Worm (Caenorhabditis elegans) whole organism, young adult: ENCODE measurements around the gene C35B1.5.

Experiments used
- D2030.7 ChIP-seq: fragments of 200-800 bp; sonication (Bioruptor generic); IDR thresholded peaks from 2 replicates; pipeline ENCODE4 v1.3.6; 2022; ENCODE audit warnings: missing genetic modification reagents, missing genetic modification characterization, missing compliant biosample characterization
- F10E7.11 ChIP-seq: sonication (generic microtip); optimal IDR thresholded peaks from 2 replicates; lab custom pipeline; 2017; ENCODE audit warnings: mild to moderate bottlenecking, missing genetic modification characterization, moderate library complexity, missing compliant biosample characterization
- F23B12.7 ChIP-seq: sonication (generic microtip); optimal IDR thresholded peaks from 2 replicates; lab custom pipeline; 2017; ENCODE audit warnings: missing genetic modification characterization, mild to moderate bottlenecking, missing compliant biosample characterization, antibody characterized with exemption, moderate library complexity; ENCODE audit not compliant: insufficient read depth
- F49E8.2 ChIP-seq: sonication (generic microtip); optimal IDR thresholded peaks from 3 replicates; lab custom pipeline; 2017; ENCODE audit warnings: missing genetic modification characterization, mild to moderate bottlenecking, missing compliant biosample characterization, antibody characterized with exemption, moderate library complexity; ENCODE audit not compliant: insufficient read depth
- F52B5.7 ChIP-seq: sonication (generic microtip); optimal IDR thresholded peaks from 2 replicates; lab custom pipeline; 2016; ENCODE audit warnings: mild to moderate bottlenecking, missing genetic modification characterization, missing compliant biosample characterization
- F55B11.4 ChIP-seq: sonication (generic microtip); optimal IDR thresholded peaks from 2 replicates; lab custom pipeline; 2016; ENCODE audit warnings: missing compliant biosample characterization, missing genetic modification characterization, borderline replicate concordance; ENCODE audit not compliant: insufficient read depth
- F57A8.1 ChIP-seq: fragments of 200-800 bp; sonication (Bioruptor generic); optimal IDR thresholded peaks from 2 replicates; lab custom pipeline; 2018; ENCODE audit warnings: mild to moderate bottlenecking, missing genetic modification characterization, moderate library complexity, missing compliant biosample characterization
- K12H6.12 ChIP-seq: fragments of 200-800 bp; sonication (Bioruptor generic); optimal IDR thresholded peaks from 2 replicates; lab custom pipeline; 2018; ENCODE audit warnings: mild to moderate bottlenecking, missing genetic modification characterization, missing compliant biosample characterization
- Y53G8AR.9 ChIP-seq: fragments of 200-800 bp; sonication (Bioruptor generic); conservative IDR thresholded peaks from 2 replicates; pipeline ENCODE4 v1.3.6; 2022; ENCODE audit warnings: missing genetic modification reagents, missing genetic modification characterization, missing compliant biosample characterization
- Y67H2A.10 ChIP-seq: fragments of 200-800 bp; sonication (Bioruptor generic); conservative IDR thresholded peaks from 2 replicates; pipeline ENCODE4 v1.3.6; 2022; ENCODE audit warnings: missing genetic modification reagents, missing genetic modification characterization, missing compliant biosample characterization
- Y79H2A.3 ChIP-seq: fragments of 200-800 bp; sonication (Bioruptor generic); conservative IDR thresholded peaks from 2 replicates; pipeline ENCODE4 v1.3.6; 2022; ENCODE audit warnings: missing genetic modification reagents, missing genetic modification characterization, missing compliant biosample characterization
- ZK185.1 ChIP-seq: sonication (generic microtip); optimal IDR thresholded peaks from 2 replicates; lab custom pipeline; 2016; ENCODE audit warnings: mild to moderate bottlenecking, missing genetic modification characterization, missing compliant biosample characterization; ENCODE audit not compliant: poor library complexity, severe bottlenecking
- ama-1 ChIP-seq, 3 experiments: fragments of 150-350 bp in 1 of 3; sonication (generic microtip) in 2 of 3; optimal IDR thresholded peaks; 2 replicates each; lab custom pipeline; 2014 to 2018; ENCODE audit warnings: missing biosample characterization in 2 of 3, missing genetic modification characterization in 2 of 3, missing genetic modification reagents in 2 of 3
- aptf-2 ChIP-seq: fragments of 200-800 bp; sonication (Bioruptor generic); conservative IDR thresholded peaks from 2 replicates; pipeline ENCODE4 v1.3.6; 2022; ENCODE audit warnings: missing genetic modification reagents, missing genetic modification characterization, missing compliant biosample characterization
- atf-7 ChIP-seq: sonication (generic microtip); optimal IDR thresholded peaks from 2 replicates; lab custom pipeline; 2017; ENCODE audit warnings: mild to moderate bottlenecking, missing genetic modification characterization, missing compliant biosample characterization
- athp-1 ChIP-seq: sonication (generic microtip); optimal IDR thresholded peaks from 2 replicates; lab custom pipeline; 2017; ENCODE audit warnings: mild to moderate bottlenecking, missing genetic modification characterization, missing compliant biosample characterization
- attf-5 ChIP-seq: fragments of 200-800 bp; sonication (Bioruptor generic); optimal IDR thresholded peaks from 2 replicates; lab custom pipeline; 2018; ENCODE audit warnings: mild to moderate bottlenecking, missing genetic modification characterization, missing compliant biosample characterization
- ceh-100 ChIP-seq: fragments of 200-800 bp; sonication (Bioruptor generic); IDR thresholded peaks from 2 replicates; pipeline ENCODE4 v1.3.6; 2022; ENCODE audit warnings: missing genetic modification reagents, missing genetic modification characterization, missing compliant biosample characterization
- ceh-27 ChIP-seq: fragments of 200-800 bp; sonication (Bioruptor generic); optimal IDR thresholded peaks from 2 replicates; lab custom pipeline; 2018; ENCODE audit warnings: mild to moderate bottlenecking, missing genetic modification characterization, moderate library complexity, missing compliant biosample characterization
- ceh-58 ChIP-seq: fragments of 200-800 bp; sonication (Bioruptor generic); IDR thresholded peaks from 2 replicates; pipeline ENCODE4 v1.3.6; 2022; ENCODE audit warnings: missing genetic modification characterization, missing compliant biosample characterization
- ceh-91 ChIP-seq: fragments of 200-800 bp; sonication (Bioruptor generic); IDR thresholded peaks from 2 replicates; pipeline ENCODE4 v1.3.6; 2022; ENCODE audit warnings: missing genetic modification reagents, missing genetic modification characterization, missing compliant biosample characterization
- egrh-3 ChIP-seq: fragments of 200-800 bp; sonication (Bioruptor generic); IDR thresholded peaks from 2 replicates; pipeline ENCODE4 v1.3.6; 2022; ENCODE audit warnings: missing genetic modification reagents, missing genetic modification characterization, missing compliant biosample characterization
- gei-17 ChIP-seq: fragments of 200-800 bp; sonication (Bioruptor generic); optimal IDR thresholded peaks from 2 replicates; lab custom pipeline; 2018; ENCODE audit warnings: mild to moderate bottlenecking, missing genetic modification characterization, missing compliant biosample characterization
- hlh-12 ChIP-seq: sonication (generic microtip); optimal IDR thresholded peaks from 2 replicates; lab custom pipeline; 2016; ENCODE audit warnings: missing genetic modification characterization, missing compliant biosample characterization
- hlh-26 ChIP-seq: fragments of 200-800 bp; sonication (Bioruptor generic); conservative IDR thresholded peaks from 2 replicates; pipeline ENCODE4 v1.3.6; 2022; ENCODE audit warnings: missing genetic modification reagents, missing genetic modification characterization, missing compliant biosample characterization
- hmg-20 ChIP-seq: fragments of 200-800 bp; sonication (Bioruptor generic); IDR thresholded peaks from 2 replicates; pipeline ENCODE4 v1.3.6; 2022; ENCODE audit warnings: missing genetic modification reagents, missing genetic modification characterization, missing compliant biosample characterization
- lag-1 ChIP-seq: fragments of 200-800 bp; sonication (Bioruptor generic); IDR thresholded peaks from 2 replicates; pipeline ENCODE4 v1.3.6; 2022; ENCODE audit warnings: missing genetic modification reagents, missing genetic modification characterization, missing compliant biosample characterization
- let-607 ChIP-seq, 2 experiments: fragments of 200-800 bp in 1 of 2; sonication (Bioruptor generic) in 1 of 2; sonication (generic microtip) in 1 of 2; optimal IDR thresholded peaks; 2 replicates each; lab custom pipeline; 2016 to 2018; ENCODE audit warnings: mild to moderate bottlenecking in 2 of 2, missing compliant biosample characterization in 2 of 2, missing genetic modification characterization in 2 of 2, moderate library complexity in 2 of 2, missing genotype in 1 of 2
- lin-40 ChIP-seq: sonication (generic microtip); optimal IDR thresholded peaks from 2 replicates; lab custom pipeline; 2016; ENCODE audit warnings: missing genetic modification characterization, mild to moderate bottlenecking, missing compliant biosample characterization, missing genotype, missing genetic modification reagents
- lsy-27 ChIP-seq: sonication (generic microtip); optimal IDR thresholded peaks from 2 replicates; lab custom pipeline; 2017; ENCODE audit warnings: missing genetic modification characterization, mild to moderate bottlenecking, missing compliant biosample characterization, antibody characterized with exemption, missing genotype, borderline replicate concordance; ENCODE audit not compliant: insufficient read depth
- nfyb-1 ChIP-seq: fragments of 200-800 bp; sonication (Bioruptor generic); IDR thresholded peaks from 2 replicates; pipeline ENCODE4 v1.3.6; 2022; ENCODE audit warnings: missing genetic modification reagents, missing genetic modification characterization, missing compliant biosample characterization
- nhr-27 ChIP-seq: fragments of 200-800 bp; sonication (Bioruptor generic); optimal IDR thresholded peaks from 2 replicates; lab custom pipeline; 2018; ENCODE audit warnings: mild to moderate bottlenecking, missing genetic modification characterization, moderate library complexity, missing compliant biosample characterization
- pbrm-1 ChIP-seq: fragments of 200-800 bp; sonication (Bioruptor generic); IDR thresholded peaks from 2 replicates; pipeline ENCODE4 v1.3.6; 2022; ENCODE audit warnings: missing genetic modification reagents, missing genetic modification characterization, missing compliant biosample characterization
- rcor-1 ChIP-seq: fragments of 200-800 bp; sonication (Bioruptor generic); IDR thresholded peaks from 2 replicates; pipeline ENCODE4 v1.3.6; 2022; ENCODE audit warnings: missing genetic modification reagents, missing genetic modification characterization, missing compliant biosample characterization
- sdz-38 ChIP-seq: sonication (generic microtip); optimal IDR thresholded peaks from 2 replicates; lab custom pipeline; 2016; ENCODE audit warnings: missing genotype, missing genetic modification characterization, missing compliant biosample characterization
- sptf-2 ChIP-seq: fragments of 200-800 bp; sonication (Bioruptor generic); optimal IDR thresholded peaks from 2 replicates; lab custom pipeline; 2018; ENCODE audit warnings: mild to moderate bottlenecking, missing genetic modification characterization, missing compliant biosample characterization
- tbx-9 ChIP-seq: sonication (generic microtip); optimal IDR thresholded peaks from 2 replicates; lab custom pipeline; 2016; ENCODE audit warnings: borderline replicate concordance, missing genetic modification characterization, inconsistent platforms, missing compliant biosample characterization
- tlf-1 ChIP-seq: fragments of 200-800 bp; sonication (Bioruptor generic); optimal IDR thresholded peaks from 2 replicates; lab custom pipeline; 2018; ENCODE audit warnings: mild to moderate bottlenecking, missing genetic modification characterization, missing compliant biosample characterization
- zfh-2 ChIP-seq: fragments of 200-800 bp; sonication (Bioruptor generic); conservative IDR thresholded peaks from 2 replicates; pipeline ENCODE4 v1.3.6; 2022; ENCODE audit warnings: missing genetic modification reagents, missing genetic modification characterization, missing compliant biosample characterization
- ztf-18 ChIP-seq: sonication (generic microtip); optimal IDR thresholded peaks from 2 replicates; lab custom pipeline; 2016; ENCODE audit warnings: missing genotype, mild to moderate bottlenecking, missing genetic modification characterization, missing compliant biosample characterization
- ztf-22 ChIP-seq: fragments of 200-800 bp; sonication (Bioruptor generic); optimal IDR thresholded peaks from 2 replicates; lab custom pipeline; 2018; ENCODE audit warnings: mild to moderate bottlenecking, missing genetic modification characterization, moderate library complexity, missing compliant biosample characterization

C35B1.5 gene

DNA sequence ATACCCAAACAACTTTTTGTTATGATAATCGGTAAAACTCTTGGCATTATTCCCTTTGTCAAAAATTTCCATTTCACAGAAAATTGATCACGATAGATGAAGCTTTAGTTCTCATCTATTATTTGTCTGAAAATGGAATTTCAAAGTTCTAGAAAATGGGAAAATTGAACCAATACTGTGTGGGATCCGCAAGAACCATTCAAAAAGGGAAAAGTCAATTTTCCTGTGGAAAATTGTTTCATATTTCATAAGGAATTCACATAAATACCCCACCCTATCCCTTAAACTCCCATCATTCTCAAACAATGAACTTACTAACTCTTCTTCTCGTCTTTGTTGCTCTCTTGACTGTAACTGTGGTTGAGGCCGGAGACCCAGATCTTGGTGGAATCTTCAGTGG lies 3.2 kb downstream of the C35B1.5 start, which contains the start of the genes C35B1.9 and C35B1.3:
Gene C35B1.9, minus strand, starts transcription at position 101 of the 400 bp plus-strand sequence.
Gene C35B1.3, plus strand, starts transcription at position 306 of the 400 bp plus-strand sequence.
- TF ChIP-seq tbx-9 (tag; lab: Kevin White, UChicago) (no peak), gei-17 (GFP tag; lab: Kevin White, UChicago) (no peak), hlh-12 (tag; lab: Kevin White, UChicago) (no peak), athp-1 (tag; lab: Kevin White, UChicago) (no peak), F10E7.11 (tag; lab: Kevin White, UChicago) (no peak), K12H6.12 (tag; lab: Kevin White, UChicago) (no peak)

DNA sequence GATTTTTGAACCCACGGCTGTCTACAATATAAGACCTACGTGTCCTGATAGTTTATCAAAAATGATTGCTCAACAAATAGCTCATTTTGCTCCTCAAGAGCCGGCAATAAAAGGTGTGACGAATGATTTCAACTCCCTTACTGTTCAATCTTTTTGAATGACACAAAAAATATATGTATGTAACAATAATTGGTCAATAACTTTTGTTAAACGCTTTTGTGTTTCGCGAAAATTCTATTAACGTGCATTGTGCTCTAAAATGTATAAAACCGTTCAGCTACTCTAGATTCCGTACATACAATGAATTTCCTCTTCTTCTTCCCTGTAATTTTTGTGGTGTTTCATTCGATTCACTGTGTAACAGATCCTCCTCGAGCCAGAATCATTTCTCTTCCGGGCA lies 4.5 kb downstream of the C35B1.5 start, which contains the start of gene C35B1.4:
Gene C35B1.4, plus strand, starts transcription at position 301 of the 400 bp plus-strand sequence.
- TF ChIP-seq lsy-27 (tag; lab: Kevin White, UChicago), result no peak
- TF ChIP-seq Y53G8AR.9 (GFP tag; lab: Robert Waterston, UW), result no peak
- no peak for TF ChIP-seq ceh-100 (GFP tag; lab: Robert Waterston, UW)
- TF ChIP-seq attf-5 (GFP tag; lab: Kevin White, UChicago), result no peak
- no peak for TF ChIP-seq F52B5.7 (tag; lab: Kevin White, UChicago)
- TF ChIP-seq ZK185.1 (tag; lab: Kevin White, UChicago), result no peak
- TF ChIP-seq ztf-22 (GFP tag; lab: Kevin White, UChicago), result no peak
- no peak for TF ChIP-seq ama-1 (optimal IDR thresholded peaks at IDR 0.05; lab: Kevin White, UChicago)
- TF ChIP-seq ama-1 (GFP tag; optimal IDR thresholded peaks at IDR 0.05; lab: Kevin White, UChicago), result no peak
- no peak for TF ChIP-seq F55B11.4 (tag; lab: Kevin White, UChicago)
- no peak for TF ChIP-seq lag-1 (GFP tag; lab: Robert Waterston, UW)

DNA sequence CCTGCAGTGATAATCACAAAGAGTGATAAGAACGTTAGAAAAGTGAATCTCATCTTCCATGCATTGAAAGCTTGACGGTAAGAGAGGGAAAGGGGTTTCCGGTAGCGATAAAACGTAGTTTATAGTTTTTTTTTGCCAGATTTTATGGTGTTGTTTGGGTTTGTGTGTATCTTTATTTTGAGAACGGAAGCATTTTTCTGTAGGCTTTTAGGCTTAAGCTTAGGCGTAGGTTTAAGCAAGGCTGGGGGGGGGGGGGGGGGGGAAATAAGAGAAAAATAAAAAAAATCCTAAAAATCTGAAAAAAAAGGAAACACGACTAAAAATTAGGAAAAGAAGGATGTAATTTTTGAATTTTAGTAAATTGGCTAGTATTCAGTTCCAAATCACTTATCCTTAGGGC lies 5.1 kb downstream of the C35B1.5 start, which contains the start of gene C35B1.8:
Gene C35B1.8, minus strand, starts transcription at position 101 of the 400 bp plus-strand sequence.
- TF ChIP-seq lag-1 (GFP tag; lab: Robert Waterston, UW) (no peak), F23B12.7 (tag; lab: Kevin White, UChicago) (no peak), atf-7 (tag; lab: Kevin White, UChicago) (no peak), aptf-2 (GFP tag; lab: Robert Waterston, UW) (no peak), Y67H2A.10 (GFP tag; lab: Robert Waterston, UW) (no peak), F49E8.2 (tag; lab: Kevin White, UChicago) (no peak), nhr-27 (tag; lab: Kevin White, UChicago) (no peak), ceh-100 (GFP tag; lab: Robert Waterston, UW) (no peak), D2030.7 (no peak), ceh-58 (GFP tag; lab: Robert Waterston, UW) (no peak), nfyb-1 (no peak)

DNA sequence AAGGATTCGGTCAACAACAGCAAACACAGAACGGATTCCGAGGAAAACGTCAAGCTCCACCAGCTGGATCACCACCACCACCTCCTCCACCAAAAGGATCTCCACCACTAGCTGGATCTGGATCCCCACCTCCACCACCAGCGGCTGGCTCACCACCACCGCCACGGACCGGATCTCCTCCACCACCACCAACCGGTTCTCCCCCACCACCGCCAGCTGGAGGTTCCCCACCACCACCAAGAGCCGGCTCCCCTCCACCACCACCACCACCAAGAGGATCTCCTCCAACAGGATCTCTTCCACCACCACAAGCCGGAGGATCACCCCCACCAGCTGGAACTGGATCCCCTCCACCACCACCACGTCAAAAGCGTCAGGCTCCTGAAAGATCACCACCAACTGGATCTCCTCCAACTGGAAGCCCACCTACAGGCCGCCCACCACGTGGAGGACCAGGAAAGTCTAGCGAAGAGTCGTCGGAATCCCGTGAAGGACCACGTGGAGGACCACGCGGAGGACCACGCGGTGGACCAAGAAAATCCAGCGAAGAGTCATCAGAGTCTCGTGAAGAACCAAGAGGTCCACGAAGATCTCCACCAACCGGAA lies 7.2 kb downstream of the C35B1.5 start:
- TF ChIP-seq ztf-18 (tag; lab: Kevin White, UChicago), result no peak
- TF ChIP-seq let-607 (tag; optimal IDR thresholded peaks at IDR 0.05; lab: Kevin White, UChicago), result no peak
- no peak for TF ChIP-seq tbx-9 (tag; lab: Kevin White, UChicago)
- no peak for TF ChIP-seq pbrm-1 (GFP tag; lab: Robert Waterston, UW)
- no peak for TF ChIP-seq rcor-1 (GFP tag; lab: Robert Waterston, UW)
- TF ChIP-seq hlh-26 (GFP tag; lab: Robert Waterston, UW), result no peak
- TF ChIP-seq ceh-91 (GFP tag; lab: Robert Waterston, UW), result peak; percentile 9; the same call in 1 of the 2 replicates
- TF ChIP-seq lin-40 (tag; lab: Kevin White, UChicago), result no peak
- TF ChIP-seq ceh-27 (GFP tag; lab: Kevin White, UChicago), result no peak
- peak; percentile 38 for TF ChIP-seq sptf-2 (GFP tag; lab: Kevin White, UChicago)
- TF ChIP-seq F57A8.1 (GFP tag; lab: Kevin White, UChicago), result peak; percentile 9
- no peak for TF ChIP-seq ztf-22 (GFP tag; lab: Kevin White, UChicago)
- peak; percentile 96 for TF ChIP-seq egrh-3 (GFP tag; lab: Robert Waterston, UW)
- peak; percentile 71 for TF ChIP-seq zfh-2
- no peak for TF ChIP-seq sdz-38 (tag; lab: Kevin White, UChicago)
- no peak for TF ChIP-seq hmg-20 (GFP tag; lab: Robert Waterston, UW)
- no peak for TF ChIP-seq tlf-1 (GFP tag; lab: Kevin White, UChicago)
- no peak for TF ChIP-seq Y79H2A.3
